Fruit fly (Drosophila melanogaster): Measurements from ENCODE around the gene CG6180.

Gene CG6180

dm6 chr2L:12694823-12695420, 12.5 kb upstream of the CG6180 start, which contains the start of the genes IFT43 and PICK1:
Gene IFT43 (minus strand): TSS chr2L:12694988.
Gene PICK1 (plus strand): TSS chr2L:12695033.
- TF ChIP-seq EcR (GFP tag; optimal IDR thresholded peaks at IDR 0.05) (no peak), psq (optimal IDR thresholded peaks at IDR 0.05) (no peak), Dll (optimal IDR thresholded peaks at IDR 0.05) (no peak), pan (optimal IDR thresholded peaks at IDR 0.05) (no peak), usp (GFP tag; optimal IDR thresholded peaks at IDR 0.05) (no peak), CG8478 (optimal IDR thresholded peaks at IDR 0.05) (no peak)

DNA sequence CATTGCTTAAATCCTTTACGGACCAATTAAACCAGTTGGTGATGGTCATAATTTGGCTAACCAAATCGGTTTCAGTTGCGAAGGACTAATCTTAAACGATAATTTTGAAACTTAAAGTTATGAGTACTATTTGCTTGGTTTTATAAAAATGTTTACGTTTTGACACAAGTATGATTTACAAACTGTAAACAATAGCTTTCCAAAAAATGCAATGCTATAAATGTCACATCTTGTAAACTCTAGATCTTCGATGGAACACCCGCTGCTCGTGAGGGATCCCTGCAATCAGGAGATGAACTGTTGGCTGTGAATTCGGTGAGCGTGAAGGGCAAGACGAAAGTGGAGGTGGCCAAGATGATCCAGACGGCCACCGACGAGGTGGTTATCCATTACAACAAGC, 10.2 kb upstream of the CG6180 start, which contains the start of gene CG5781:
CG5781 (minus strand) TSS at position 101 of the 400 bp plus-strand sequence.
- no peak for TF ChIP-seq pan (optimal IDR thresholded peaks at IDR 0.05)
- TF ChIP-seq usp (GFP tag; optimal IDR thresholded peaks at IDR 0.05), result no peak
- no peak for TF ChIP-seq Dll (optimal IDR thresholded peaks at IDR 0.05)
- no peak for TF ChIP-seq EcR (GFP tag; optimal IDR thresholded peaks at IDR 0.05)
- no peak for TF ChIP-seq CG8478 (optimal IDR thresholded peaks at IDR 0.05)
- TF ChIP-seq psq (optimal IDR thresholded peaks at IDR 0.05), result no peak

DNA sequence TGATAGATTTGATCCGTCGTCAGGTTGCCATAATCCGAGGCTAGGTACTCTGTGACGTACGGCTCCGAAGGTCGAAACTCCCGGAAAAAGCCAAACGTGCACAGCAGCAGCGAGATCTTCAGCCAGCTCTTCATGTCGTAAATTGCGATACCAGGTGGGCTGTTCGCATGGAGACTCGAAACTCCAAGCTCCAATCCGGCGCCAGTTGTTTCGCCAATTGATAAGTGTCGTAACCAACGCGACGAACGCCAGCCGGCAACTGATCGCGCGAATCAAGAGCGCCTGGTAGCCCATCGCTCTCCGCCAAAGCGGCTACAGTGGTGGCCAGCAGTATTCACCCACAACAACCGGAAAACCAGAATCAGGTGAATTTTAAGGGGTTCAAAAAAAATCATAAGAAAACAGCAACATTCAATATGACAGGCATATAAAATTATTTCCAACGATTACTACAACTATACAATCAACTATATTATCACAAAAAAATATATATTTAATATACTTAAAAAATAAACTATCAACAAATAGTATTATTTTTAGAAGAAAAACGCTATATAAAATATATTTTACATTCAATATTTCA, 7.0 kb upstream of the CG6180 start, which contains the start of gene CG17036:
CG17036 (minus strand) TSS at position 366 of the 583 bp plus-strand sequence.
- TF ChIP-seq pan (optimal IDR thresholded peaks at IDR 0.05) (no peak), Dll (optimal IDR thresholded peaks at IDR 0.05) (no peak), psq (optimal IDR thresholded peaks at IDR 0.05) (no peak), usp (GFP tag; optimal IDR thresholded peaks at IDR 0.05) (no peak), CG8478 (optimal IDR thresholded peaks at IDR 0.05) (no peak), EcR (GFP tag; optimal IDR thresholded peaks at IDR 0.05) (no peak)

DNA sequence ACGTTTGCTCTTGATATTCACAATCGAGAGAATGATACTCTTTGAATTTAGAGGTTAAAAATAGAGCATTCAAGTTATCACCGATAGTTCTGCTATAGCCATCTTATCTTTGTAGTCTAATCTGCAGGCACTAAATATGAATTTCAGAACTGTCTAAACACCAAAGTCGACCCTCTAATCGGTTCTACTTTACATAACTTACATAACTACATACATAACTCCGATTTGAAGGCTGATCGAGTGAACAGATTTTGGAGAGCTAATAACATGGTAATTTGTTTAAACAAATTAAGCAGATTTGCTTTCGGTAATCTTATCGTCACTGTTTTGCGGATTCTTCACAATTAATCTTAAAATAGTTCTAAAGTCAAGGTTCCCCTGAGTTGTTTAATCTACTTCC, 6.0 kb upstream of the CG6180 start:
- TF ChIP-seq usp (GFP tag; optimal IDR thresholded peaks at IDR 0.05) (no peak), psq (optimal IDR thresholded peaks at IDR 0.05) (no peak), Dll (optimal IDR thresholded peaks at IDR 0.05) (no peak), EcR (GFP tag; optimal IDR thresholded peaks at IDR 0.05) (no peak)

dm6 chr2L:12704418-12704920, 3.0 kb upstream of the CG6180 start, which contains the start of the genes CG5776 and spict:
Gene CG5776 (minus strand): TSS chr2L:12704451.
Gene spict (plus strand): TSS chr2L:12704725.
- no peak for TF ChIP-seq Dll (optimal IDR thresholded peaks at IDR 0.05)
- no peak for TF ChIP-seq psq (optimal IDR thresholded peaks at IDR 0.05)
- TF ChIP-seq pan (optimal IDR thresholded peaks at IDR 0.05), result no peak
- no peak for TF ChIP-seq usp (GFP tag; optimal IDR thresholded peaks at IDR 0.05)
- no peak for TF ChIP-seq EcR (GFP tag; optimal IDR thresholded peaks at IDR 0.05)
- TF ChIP-seq CG8478 (optimal IDR thresholded peaks at IDR 0.05), result no peak

DNA sequence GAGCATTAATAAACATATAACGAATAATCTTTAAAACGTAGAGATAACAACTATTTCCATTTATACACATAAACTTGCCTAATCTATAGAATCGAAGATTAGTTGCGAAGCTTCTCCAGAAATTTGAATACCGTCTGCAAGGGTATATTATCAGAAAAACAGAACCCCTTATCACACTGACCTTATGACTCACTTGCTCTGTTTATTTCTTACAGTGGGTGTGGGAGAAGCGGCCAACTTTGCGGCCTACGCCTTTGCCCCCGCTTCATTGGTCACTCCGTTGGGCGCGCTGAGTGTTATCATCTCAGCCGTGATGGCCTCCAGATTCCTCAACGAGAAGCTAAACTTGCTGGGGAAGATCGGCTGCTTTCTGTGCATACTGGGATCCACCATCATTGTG, 2.1 kb upstream of the CG6180 start:
- TF ChIP-seq Dll (optimal IDR thresholded peaks at IDR 0.05), result no peak
- no peak for TF ChIP-seq pan (optimal IDR thresholded peaks at IDR 0.05)
- no peak for TF ChIP-seq EcR (GFP tag; optimal IDR thresholded peaks at IDR 0.05)

DNA sequence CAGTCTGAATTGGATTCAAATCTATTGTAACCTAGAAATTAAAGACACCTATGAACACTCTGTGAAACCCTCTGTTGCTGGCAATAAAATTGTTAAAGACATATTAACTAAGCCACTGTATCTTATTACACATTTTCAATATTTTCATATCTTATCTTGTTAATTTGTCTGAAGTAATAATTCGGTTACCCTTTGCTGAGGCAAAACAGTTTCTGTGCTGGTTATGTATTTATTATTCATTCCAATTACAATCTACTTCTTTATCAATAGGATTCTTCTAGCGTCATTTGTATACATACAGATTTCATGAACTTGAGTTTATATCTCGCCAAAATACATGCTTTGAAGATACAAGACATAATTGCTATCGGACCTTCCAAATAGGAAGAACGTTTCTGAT, 1.1 kb downstream of the CG6180 start:
- TF ChIP-seq Dll (optimal IDR thresholded peaks at IDR 0.05) (no peak), psq (optimal IDR thresholded peaks at IDR 0.05) (no peak), EcR (GFP tag; optimal IDR thresholded peaks at IDR 0.05) (no peak), pan (optimal IDR thresholded peaks at IDR 0.05) (no peak), CG8478 (optimal IDR thresholded peaks at IDR 0.05) (no peak), usp (GFP tag; optimal IDR thresholded peaks at IDR 0.05) (no peak)

DNA sequence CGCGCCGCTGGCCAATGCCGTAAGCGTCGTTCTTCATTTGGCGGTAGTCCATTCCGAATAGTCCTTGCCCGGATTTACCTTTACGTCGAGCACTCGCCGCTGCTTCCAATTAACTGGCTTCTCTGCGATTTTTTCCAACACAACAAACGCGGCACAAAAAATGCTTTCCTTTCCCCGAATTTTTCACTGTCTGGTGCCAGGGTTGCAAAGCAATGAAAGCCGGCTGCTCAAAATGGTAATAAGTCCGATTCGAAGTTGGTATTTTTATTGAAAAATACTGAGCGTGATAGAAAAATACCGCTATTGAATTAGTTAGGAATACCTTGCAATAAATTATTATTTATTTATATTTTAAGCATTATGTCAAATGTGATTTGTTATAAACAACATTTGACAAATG, 4.8 kb downstream of the CG6180 start:
- no peak for TF ChIP-seq psq (optimal IDR thresholded peaks at IDR 0.05)
- no peak for TF ChIP-seq CG8478 (optimal IDR thresholded peaks at IDR 0.05)

DNA sequence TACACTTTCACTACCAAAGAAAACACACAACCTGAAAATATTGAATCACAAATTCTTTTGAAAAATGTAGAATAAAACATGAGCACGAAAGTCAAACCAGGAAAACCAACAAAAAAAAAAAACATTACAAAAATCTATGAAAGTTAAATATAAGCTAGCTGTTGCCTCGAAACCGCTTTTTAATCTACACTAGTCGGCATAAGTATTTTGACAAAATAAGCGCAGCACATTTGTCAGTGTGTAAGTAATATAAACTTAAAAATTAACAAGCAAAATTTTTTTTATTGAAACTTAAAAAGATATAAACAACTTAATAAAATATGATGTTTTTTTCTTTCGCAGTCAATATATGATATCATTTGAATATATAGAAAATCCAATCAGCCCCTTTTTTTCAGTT, 5.4 kb downstream of the CG6180 start, which contains the start of gene CG5787:
CG5787 (minus strand) TSS at position 101 of the 400 bp plus-strand sequence.
- TF ChIP-seq CG8478 (optimal IDR thresholded peaks at IDR 0.05), result no peak
- no peak for TF ChIP-seq EcR (GFP tag; optimal IDR thresholded peaks at IDR 0.05)
- no peak for TF ChIP-seq psq (optimal IDR thresholded peaks at IDR 0.05)
- TF ChIP-seq Dll (optimal IDR thresholded peaks at IDR 0.05), result no peak
- TF ChIP-seq pan (optimal IDR thresholded peaks at IDR 0.05), result no peak
- TF ChIP-seq usp (GFP tag; optimal IDR thresholded peaks at IDR 0.05), result no peak

DNA sequence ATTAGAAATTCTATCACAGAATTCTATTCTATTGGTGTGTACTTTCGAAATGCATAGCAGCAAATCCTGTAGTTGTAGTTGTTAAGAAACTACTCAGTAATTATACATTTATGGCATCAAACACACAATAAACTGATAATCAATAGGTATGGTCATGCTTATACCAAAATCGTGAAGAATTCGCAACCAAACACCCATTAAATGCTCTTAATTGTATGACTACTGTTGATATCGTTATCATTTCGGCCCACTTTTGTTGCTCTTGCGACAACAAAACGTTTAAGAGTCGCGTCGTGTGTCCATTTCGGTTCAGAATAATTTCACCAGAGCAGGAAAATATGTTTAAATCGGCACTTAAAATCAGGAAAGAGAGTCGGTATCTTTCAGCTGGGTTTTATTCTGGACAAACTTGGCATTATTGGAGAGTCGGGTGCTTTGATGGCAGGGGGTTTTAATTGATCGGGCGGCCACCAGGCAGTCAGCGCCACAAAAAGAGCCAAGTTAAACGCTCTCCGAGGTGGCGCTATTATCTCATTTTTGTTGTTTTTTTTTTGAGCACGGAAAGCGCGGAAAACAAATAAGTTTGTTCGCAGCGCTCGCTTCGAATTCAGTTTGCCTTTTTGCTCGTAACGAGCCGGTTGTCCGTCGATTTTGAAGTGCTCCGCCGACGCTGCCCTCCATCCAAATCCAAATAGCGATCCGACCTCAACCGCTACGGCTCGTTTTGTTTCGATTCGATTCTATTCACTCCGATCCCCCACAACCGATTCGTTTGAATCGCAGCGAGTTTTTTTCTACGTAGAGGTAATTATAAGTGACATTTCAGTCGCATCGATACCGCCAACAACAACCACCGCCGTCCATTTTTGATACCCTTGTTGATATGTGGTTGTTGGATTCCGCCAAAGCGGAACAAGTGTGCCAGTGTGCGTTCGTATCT, 11.2 kb downstream of the CG6180 start, which contains the start of gene MRP:
MRP (plus strand) TSS at position 609 of the 940 bp plus-strand sequence.
- TF ChIP-seq EcR (GFP tag; optimal IDR thresholded peaks at IDR 0.05) (no peak), pan (optimal IDR thresholded peaks at IDR 0.05) (no peak), usp (GFP tag; optimal IDR thresholded peaks at IDR 0.05) (no peak), Dll (optimal IDR thresholded peaks at IDR 0.05) (no peak), CG8478 (optimal IDR thresholded peaks at IDR 0.05) (no peak), psq (optimal IDR thresholded peaks at IDR 0.05) (no peak)

dm6 chr2L:12719712-12720429, 12.4 kb downstream of the CG6180 start:
- TF ChIP-seq CG8478 (optimal IDR thresholded peaks at IDR 0.05) (no peak), usp (GFP tag; optimal IDR thresholded peaks at IDR 0.05) (no peak), Dll (optimal IDR thresholded peaks at IDR 0.05) (no peak)
